Worm (Caenorhabditis elegans): ENCODE results near the gene mdt-29.
A peak's percentile ranks its signal among the peaks of the same experiment; 100 is the strongest.

mdt-29 gene

ce11 chrIII:13733833-13734232 lies 39.1 kb upstream of the mdt-29 start (continued):
- TF ChIP-seq ceh-32 (tag; optimal IDR thresholded peaks at IDR 0.05; ENCODE audit: poor library complexity) (no peak), zfp-2 (tag; optimal IDR thresholded peaks at IDR 0.05) (no peak), nhr-237 (tag; optimal IDR thresholded peaks at IDR 0.05) (no peak), skn-1 (tag; optimal IDR thresholded peaks at IDR 0.05) (no peak), unc-62 (GFP tag; optimal IDR thresholded peaks at IDR 0.05 in 1 of 2) (no peak), unc-62 (tag; optimal IDR thresholded peaks at IDR 0.05) (no peak), lsy-2 (tag; optimal IDR thresholded peaks at IDR 0.05) (peak in 1 of 2 experiments; percentile 4), dmd-6 (GFP tag; IDR thresholded peaks at IDR 0.05) (peak; percentile 69), tra-1 (GFP tag; IDR thresholded peaks at IDR 0.05) (peak; percentile 82), mep-1 (tag; optimal IDR thresholded peaks at IDR 0.05) (peak; percentile 2), lin-38 (GFP tag; IDR thresholded peaks at IDR 0.05) (0 out of 2 replicates have a peak, but pooled peaks have one; percentile 23), pqm-1 (tag; optimal IDR thresholded peaks at IDR 0.05) (peak; percentile 96), zip-11 (GFP tag; IDR thresholded peaks at IDR 0.05) (no peak), F49E8.2 (tag; optimal IDR thresholded peaks at IDR 0.05; ENCODE audit: borderline replicate concordance) (no peak), zag-1 (tag; optimal IDR thresholded peaks at IDR 0.05) (no peak), nhr-25 (tag; optimal IDR thresholded peaks at IDR 0.05; ENCODE audit: borderline replicate concordance, insufficient read depth) (no peak), mes-2 (tag; optimal IDR thresholded peaks at IDR 0.05; ENCODE audit: poor library complexity, severe bottlenecking) (peak; percentile 32), fkh-10 (GFP tag; optimal IDR thresholded peaks at IDR 0.05) (no peak), set-16 (GFP tag; IDR thresholded peaks at IDR 0.05) (no peak), nhr-6 (tag; optimal IDR thresholded peaks at IDR 0.05) (peak; percentile 36), tag-97 (GFP tag; IDR thresholded peaks at IDR 0.05) (no peak), aha-1 (tag) (peak; percentile 87), gei-8 (GFP tag; optimal IDR thresholded peaks at IDR 0.05) (no peak), zfp-3 (GFP tag; conservative IDR thresholded peaks at IDR 0.05) (no peak), fos-1 (tag; optimal IDR thresholded peaks at IDR 0.05) (no peak), nhr-10 (tag; optimal IDR thresholded peaks at IDR 0.05) (no peak), ztf-7 (tag; optimal IDR thresholded peaks at IDR 0.05) (no peak), Y48G9A.11 (GFP tag; IDR thresholded peaks at IDR 0.05) (no peak), daf-19 (GFP tag; conservative IDR thresholded peaks at IDR 0.05) (no peak), mdt-29 (GFP tag; IDR thresholded peaks at IDR 0.05) (no peak), ZK546.5 (tag; optimal IDR thresholded peaks at IDR 0.05) (no peak), dve-1 (tag; optimal IDR thresholded peaks at IDR 0.05; ENCODE audit: insufficient read depth) (peak; percentile 79), mxl-3 (GFP tag; optimal IDR thresholded peaks at IDR 0.05) (peak; percentile 2), ztf-11 (tag; optimal IDR thresholded peaks at IDR 0.05) (no peak), nhr-11 (tag; optimal IDR thresholded peaks at IDR 0.05) (no peak), unc-130 (GFP tag; optimal IDR thresholded peaks at IDR 0.05) (no peak), nhr-76 (tag; optimal IDR thresholded peaks at IDR 0.05) (no peak), dmd-8 (GFP tag; IDR thresholded peaks at IDR 0.05) (no peak)

DNA sequence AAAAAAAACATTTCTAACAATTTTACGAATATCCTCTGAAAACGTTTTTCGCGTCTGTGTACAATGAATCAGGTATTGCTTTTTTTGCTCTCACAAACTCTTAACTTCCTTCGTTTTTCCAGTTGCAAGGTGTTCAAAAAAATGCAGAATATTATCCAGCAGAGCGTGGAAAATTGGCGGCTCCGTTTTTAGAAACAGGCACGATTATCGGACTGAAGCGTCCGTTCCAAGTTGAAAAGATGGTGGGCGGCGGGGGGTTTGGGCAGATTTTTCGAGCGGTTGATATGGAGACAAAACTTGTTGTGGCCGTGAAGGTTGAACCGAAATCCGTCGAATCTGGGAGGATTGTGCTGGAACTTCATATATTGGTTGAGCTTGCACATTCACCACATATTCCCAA lies 38.0 kb upstream of the mdt-29 start, which contains the start of gene W06F12.3:
Gene W06F12.3, plus strand, starts transcription at position 23 of the 400 bp plus-strand sequence.
- TF ChIP-seq ceh-32 (tag; optimal IDR thresholded peaks at IDR 0.05; ENCODE audit: poor library complexity), result no peak
- TF ChIP-seq fos-1 (tag; optimal IDR thresholded peaks at IDR 0.05), result no peak
- TF ChIP-seq dmd-6 (GFP tag; IDR thresholded peaks at IDR 0.05), result no peak
- no peak for TF ChIP-seq ces-1 (GFP tag; optimal IDR thresholded peaks at IDR 0.05)
- TF ChIP-seq spr-1 (tag; optimal IDR thresholded peaks at IDR 0.05), result no peak
- TF ChIP-seq daf-16 (GFP tag; optimal IDR thresholded peaks at IDR 0.05), result no peak
- no peak for TF ChIP-seq daf-16 (tag; optimal IDR thresholded peaks at IDR 0.05)
- no peak for TF ChIP-seq aly-2 (tag; optimal IDR thresholded peaks at IDR 0.05)
- no peak for TF ChIP-seq dmd-8 (GFP tag; IDR thresholded peaks at IDR 0.05)
- TF ChIP-seq aha-1 (tag), result peak; percentile 91
